Worm (Caenorhabditis elegans) whole organism, L2 larva: Measurements from ENCODE around the gene rab-14.

Source experiments
- C34F6.9 ChIP-seq: fragments of 150-350 bp; optimal IDR thresholded peaks from 2 replicates; lab custom pipeline; 2014; ENCODE audit warnings: missing biosample characterization, missing genetic modification characterization
- F13H6.1 ChIP-seq: sonication (generic microtip); optimal IDR thresholded peaks from 2 replicates; lab custom pipeline; 2016; ENCODE audit warnings: missing genetic modification characterization, missing compliant biosample characterization
- R02D3.7 ChIP-seq: fragments of 150-350 bp; optimal IDR thresholded peaks from 2 replicates; lab custom pipeline; 2014; ENCODE audit warnings: missing biosample characterization, missing genetic modification characterization
- Y55F3AM.14 ChIP-seq: fragments of 200-800 bp; sonication (Bioruptor generic); optimal IDR thresholded peaks from 2 replicates; lab custom pipeline; 2018; ENCODE audit warnings: mild to moderate bottlenecking, missing genetic modification characterization, missing compliant biosample characterization
- ZK546.5 ChIP-seq: sonication (generic microtip); optimal IDR thresholded peaks from 2 replicates; lab custom pipeline; 2017; ENCODE audit warnings: missing biosample characterization, missing genetic modification characterization
- alr-1 ChIP-seq: fragments of 150-350 bp; optimal IDR thresholded peaks from 2 replicates; lab custom pipeline; 2014; ENCODE audit warnings: missing biosample characterization, missing genetic modification characterization
- aly-2 ChIP-seq: fragments of 150-350 bp; optimal IDR thresholded peaks from 2 replicates; lab custom pipeline; 2014; ENCODE audit warnings: missing biosample characterization, missing genetic modification characterization
- ama-1 ChIP-seq: fragments of 150-350 bp; optimal IDR thresholded peaks from 2 replicates; lab custom pipeline; 2018; ENCODE audit warnings: inconsistent platforms
- ceh-82 ChIP-seq: fragments of 150-350 bp; optimal IDR thresholded peaks from 2 replicates; lab custom pipeline; 2014; ENCODE audit warnings: missing biosample characterization, missing genetic modification characterization
- crh-2 ChIP-seq: sonication (generic microtip); optimal IDR thresholded peaks from 2 replicates; lab custom pipeline; 2017; ENCODE audit warnings: missing biosample characterization, missing genetic modification characterization
- dmd-4 ChIP-seq: sonication (generic microtip); optimal IDR thresholded peaks from 2 replicates; lab custom pipeline; 2017; ENCODE audit warnings: missing biosample characterization, missing genetic modification characterization
- egl-27 ChIP-seq: sonication (generic microtip); optimal IDR thresholded peaks from 3 replicates; lab custom pipeline; 2017; ENCODE audit warnings: missing biosample characterization, missing genetic modification reagents, missing genetic modification characterization
- elt-1 ChIP-seq: fragments of 150-350 bp; optimal IDR thresholded peaks from 2 replicates; lab custom pipeline; 2014; ENCODE audit warnings: missing biosample characterization, missing genetic modification characterization
- gmeb-1 ChIP-seq: fragments of 150-350 bp; optimal IDR thresholded peaks from 2 replicates; lab custom pipeline; 2014; ENCODE audit warnings: missing biosample characterization, missing genetic modification characterization
- lin-11 ChIP-seq: fragments of 150-350 bp; sonication (generic microtip); optimal IDR thresholded peaks from 2 replicates; lab custom pipeline; 2014; ENCODE audit warnings: missing biosample characterization, missing genetic modification characterization, inconsistent platforms, mixed read lengths
- lin-13 ChIP-seq: fragments of 150-350 bp; optimal IDR thresholded peaks from 2 replicates; lab custom pipeline; 2014; ENCODE audit warnings: missing biosample characterization, missing genetic modification reagents, missing genetic modification characterization
- lin-39 ChIP-seq: fragments of 150-350 bp; optimal IDR thresholded peaks from 2 replicates; lab custom pipeline; 2014; ENCODE audit warnings: missing biosample characterization, missing genetic modification reagents, missing genetic modification characterization
- lsy-2 ChIP-seq, 2 experiments: fragments of 150-350 bp in 1 of 2; sonication (generic microtip) in 1 of 2; optimal IDR thresholded peaks; 2 replicates each; lab custom pipeline; 2014 to 2017; ENCODE audit warnings: missing biosample characterization in 2 of 2, missing genetic modification characterization in 2 of 2
- mab-5 ChIP-seq: fragments of 150-350 bp; optimal IDR thresholded peaks from 2 replicates; lab custom pipeline; 2014; ENCODE audit warnings: missing biosample characterization, missing genetic modification characterization
- mbf-1 ChIP-seq: sonication (generic microtip); optimal IDR thresholded peaks from 2 replicates; lab custom pipeline; 2017; ENCODE audit warnings: missing biosample characterization, missing genetic modification characterization
- nhr-11 ChIP-seq: fragments of 150-350 bp; optimal IDR thresholded peaks from 2 replicates; lab custom pipeline; 2014; ENCODE audit warnings: missing biosample characterization, missing genetic modification characterization
- nhr-129 ChIP-seq: fragments of 150-350 bp; optimal IDR thresholded peaks from 2 replicates; lab custom pipeline; 2014; ENCODE audit warnings: missing biosample characterization, missing genetic modification characterization
- nhr-21 ChIP-seq: fragments of 150-350 bp; optimal IDR thresholded peaks from 2 replicates; lab custom pipeline; 2014; ENCODE audit warnings: missing biosample characterization, missing genetic modification characterization
- nhr-237 ChIP-seq: fragments of 150-350 bp; optimal IDR thresholded peaks from 2 replicates; lab custom pipeline; 2014; ENCODE audit warnings: missing biosample characterization, missing genetic modification characterization
- nhr-77 ChIP-seq: fragments of 150-350 bp; optimal IDR thresholded peaks from 2 replicates; lab custom pipeline; 2014; ENCODE audit warnings: missing biosample characterization, missing genetic modification characterization
- sem-4 ChIP-seq: fragments of 150-350 bp; optimal IDR thresholded peaks from 2 replicates; lab custom pipeline; 2014; ENCODE audit warnings: missing biosample characterization, missing genetic modification reagents, missing genetic modification characterization
- skn-1 ChIP-seq: sonication (generic microtip); optimal IDR thresholded peaks from 2 replicates; lab custom pipeline; 2017; ENCODE audit warnings: missing biosample characterization, missing genetic modification characterization
- sma-3 ChIP-seq: sonication (generic microtip); optimal IDR thresholded peaks from 2 replicates; lab custom pipeline; 2016; ENCODE audit warnings: missing genetic modification reagents, missing genetic modification characterization, missing compliant biosample characterization
- snpc-4 ChIP-seq: fragments of 150-350 bp; optimal IDR thresholded peaks from 2 replicates; lab custom pipeline; 2014; ENCODE audit warnings: missing biosample characterization, missing genetic modification characterization
- unc-39 ChIP-seq: fragments of 150-350 bp; optimal IDR thresholded peaks from 2 replicates; lab custom pipeline; 2014; ENCODE audit warnings: missing biosample characterization, missing genetic modification characterization
- unc-55 ChIP-seq: fragments of 150-350 bp; sonication (generic microtip); optimal IDR thresholded peaks from 3 replicates; lab custom pipeline; 2014; ENCODE audit warnings: missing biosample characterization, missing genetic modification reagents, missing genetic modification characterization
- unc-62 ChIP-seq: fragments of 150-350 bp; optimal IDR thresholded peaks from 2 replicates; lab custom pipeline; 2014; ENCODE audit warnings: missing biosample characterization, missing genetic modification reagents, missing genetic modification characterization
- zag-1 ChIP-seq: fragments of 150-350 bp; optimal IDR thresholded peaks from 2 replicates; lab custom pipeline; 2014; ENCODE audit warnings: missing biosample characterization, missing genetic modification characterization
- ztf-1 ChIP-seq: fragments of 200-800 bp; sonication (Bioruptor generic); conservative IDR thresholded peaks from 2 replicates; pipeline ENCODE4 v1.3.6; 2022; ENCODE audit warnings: missing genetic modification characterization, missing compliant biosample characterization
- ztf-11 ChIP-seq: sonication (generic microtip); optimal IDR thresholded peaks from 2 replicates; lab custom pipeline; 2017; ENCODE audit warnings: missing biosample characterization, missing genetic modification characterization

The rab-14 gene

DNA sequence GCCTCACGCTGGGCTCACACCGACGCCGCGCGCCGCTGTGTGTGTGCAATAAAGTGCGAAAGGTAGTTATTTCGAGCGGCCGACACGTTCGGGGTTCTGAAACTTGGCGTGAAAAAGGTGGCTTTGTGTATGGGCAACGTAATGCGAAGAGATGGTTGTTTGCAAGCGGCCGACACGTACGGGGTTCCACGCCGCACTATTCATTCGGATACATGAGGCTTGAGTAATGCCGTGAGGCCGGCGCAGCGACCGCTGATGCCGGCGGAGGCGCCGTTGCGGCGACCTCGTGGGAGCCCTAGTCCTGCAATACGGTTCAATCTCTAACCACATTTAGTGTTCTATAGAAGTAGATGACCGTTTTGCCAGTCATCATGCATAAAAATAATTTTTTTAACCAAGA, 12.4 kb downstream of the rab-14 start:
- no peak for TF ChIP-seq lin-13
- TF ChIP-seq R02D3.7 (tag; lab: Kevin White, UChicago), result no peak

DNA sequence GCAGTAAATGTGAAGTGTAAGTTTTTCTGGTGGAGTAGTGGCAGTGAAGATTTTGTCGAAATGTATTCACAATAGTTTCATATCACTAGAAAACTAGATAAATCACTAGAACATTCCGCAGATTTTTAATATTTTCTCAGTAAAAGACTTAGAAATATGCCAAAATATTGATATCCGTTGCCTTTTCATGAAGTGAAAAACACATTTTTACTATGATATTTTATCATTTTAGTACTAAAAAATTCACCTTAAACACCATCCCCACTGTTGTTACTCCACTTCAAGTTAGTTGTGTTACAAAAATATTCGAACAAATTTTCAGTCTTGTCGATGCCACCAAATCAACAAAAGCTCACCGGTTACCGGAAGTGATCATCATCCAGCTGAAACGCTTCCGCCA, 13.1 kb downstream of the rab-14 start:
- TF ChIP-seq C34F6.9 (tag; lab: Kevin White, UChicago) (no peak), ZK546.5 (tag; lab: Kevin White, UChicago) (no peak), nhr-237 (tag; lab: Kevin White, UChicago) (no peak), mab-5 (tag; lab: Kevin White, UChicago) (no peak), mbf-1 (tag; lab: Kevin White, UChicago) (no peak), alr-1 (tag; lab: Kevin White, UChicago) (no peak), zag-1 (no peak), F13H6.1 (tag; lab: Kevin White, UChicago) (no peak), aly-2 (tag; lab: Kevin White, UChicago) (no peak), ama-1 (lab: Kevin White, UChicago) (no peak), nhr-11 (tag; lab: Kevin White, UChicago) (no peak), nhr-77 (tag; lab: Kevin White, UChicago) (no peak), ztf-11 (tag; lab: Kevin White, UChicago) (no peak), Y55F3AM.14 (GFP tag; lab: Kevin White, UChicago) (no peak), egl-27 (no peak), elt-1 (tag; lab: Kevin White, UChicago) (no peak), ceh-82 (tag; lab: Kevin White, UChicago) (no peak), dmd-4 (tag; lab: Kevin White, UChicago) (no peak)

DNA sequence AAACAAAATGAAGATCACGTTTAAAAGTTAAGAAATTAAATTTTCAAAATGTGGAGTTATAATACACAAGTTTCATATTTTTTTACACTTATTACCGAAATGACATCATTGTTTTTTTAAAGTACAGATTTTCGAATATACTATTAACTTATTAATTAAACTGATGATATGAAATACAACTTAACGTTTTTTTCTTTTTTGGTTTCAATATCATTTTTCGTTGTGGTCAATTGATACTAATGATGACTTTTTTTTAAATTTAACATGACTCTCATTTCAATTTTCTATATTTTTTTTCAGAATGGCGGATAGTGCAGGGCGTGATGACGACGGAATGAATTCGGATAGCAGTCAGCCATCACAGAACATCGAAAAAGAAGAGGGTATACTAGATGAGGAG, 15.4 kb downstream of the rab-14 start, which contains the start of gene usp-33:
usp-33 (plus strand) TSS at position 301 of the 400 bp plus-strand sequence.
- no peak for TF ChIP-seq gmeb-1 (tag; lab: Kevin White, UChicago)
- TF ChIP-seq unc-62 (GFP tag; lab: Kevin White, UChicago), result no peak
- TF ChIP-seq lin-11 (tag; lab: Kevin White, UChicago), result no peak
- no peak for TF ChIP-seq nhr-21 (tag; lab: Kevin White, UChicago)
- no peak for TF ChIP-seq lsy-2 (tag; optimal IDR thresholded peaks at IDR 0.05; lab: Kevin White, UChicago)

DNA sequence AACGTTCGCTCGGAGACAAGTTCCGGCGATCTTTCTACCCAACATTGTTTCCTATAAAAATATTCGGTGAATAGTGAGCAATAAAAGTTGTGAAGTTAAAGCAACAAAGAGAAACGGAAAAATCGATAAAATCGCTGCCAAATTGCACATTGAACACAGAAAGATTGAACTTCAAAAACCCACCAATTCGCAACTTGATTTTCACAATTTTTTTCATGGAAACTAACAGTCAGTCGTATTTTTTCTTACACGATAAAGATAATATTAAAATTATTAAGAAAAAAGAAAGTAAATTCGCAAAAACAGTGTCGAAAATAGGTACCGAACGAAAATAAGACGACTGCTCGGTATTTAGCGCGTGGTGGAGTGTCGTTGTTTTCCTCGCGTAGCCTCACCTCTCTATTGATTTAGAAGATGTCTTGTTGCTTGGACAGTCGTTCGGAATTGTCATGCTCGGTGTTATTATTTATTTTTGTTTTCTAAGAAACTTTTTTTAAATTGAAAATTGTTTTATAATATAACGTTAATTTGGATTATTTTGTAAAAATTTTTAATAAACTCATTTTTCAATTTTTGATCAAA, 16.0 kb downstream of the rab-14 start, which contains the start of gene gas-1:
gas-1 (minus strand) TSS at position 51 of the 582 bp plus-strand sequence.
- peak in 1 of 2 experiments; percentile 36 for TF ChIP-seq lsy-2 (tag; optimal IDR thresholded peaks at IDR 0.05; lab: Kevin White, UChicago)
- peak; percentile 1 for TF ChIP-seq crh-2
- no peak for TF ChIP-seq unc-39 (tag; lab: Kevin White, UChicago)
- TF ChIP-seq ama-1 (lab: Kevin White, UChicago), result no peak
- TF ChIP-seq unc-55 (GFP tag; lab: Kevin White, UChicago), result peak; percentile 54
- TF ChIP-seq nhr-129, result peak; percentile 23
- TF ChIP-seq, all 48 proteins: peak for 4

DNA sequence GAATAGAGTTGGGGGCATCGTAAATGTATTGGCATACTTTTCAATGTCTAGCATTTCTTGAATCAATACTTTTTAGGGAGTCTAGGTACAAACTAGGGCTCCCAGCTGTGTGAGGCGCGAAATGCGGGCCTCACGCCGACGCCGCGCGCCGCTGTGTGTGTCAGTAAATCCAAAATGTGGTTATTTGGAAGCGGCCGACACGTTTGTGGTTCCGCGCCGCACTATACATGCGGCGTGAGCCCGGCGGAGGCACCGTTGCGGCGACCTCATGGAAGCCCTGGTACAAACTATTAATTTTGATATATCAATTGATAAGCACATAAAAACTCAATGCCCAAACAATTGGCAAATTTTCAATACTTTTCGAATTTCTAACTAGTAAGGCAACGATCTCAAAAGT, 20.2 kb downstream of the rab-14 start:
- no peak for TF ChIP-seq lin-11 (tag; lab: Kevin White, UChicago)
- no peak for TF ChIP-seq skn-1 (tag; lab: Kevin White, UChicago)
- TF ChIP-seq snpc-4 (tag; lab: Kevin White, UChicago), result peak; percentile 53
- TF ChIP-seq lin-39 (tag; lab: Kevin White, UChicago), result no peak
- TF ChIP-seq ztf-1 (GFP tag; lab: Robert Waterston, UW), result no peak
- no peak for TF ChIP-seq sma-3 (GFP tag; lab: Kevin White, UChicago)
- no peak for TF ChIP-seq mbf-1 (tag; lab: Kevin White, UChicago)
- no peak for TF ChIP-seq sem-4 (tag; lab: Kevin White, UChicago)
